Worm (Caenorhabditis elegans) whole organism, late embryonic: ENCODE measurements around the gene sftb-6.

ENCODE experiments used
- C38D4.7 ChIP-seq: fragments of 200-800 bp; sonication (Bioruptor generic); optimal IDR thresholded peaks from 2 replicates; lab custom pipeline; 2018; ENCODE audit warnings: mild to moderate bottlenecking, missing genetic modification characterization, moderate library complexity, missing compliant biosample characterization
- F13H6.1 ChIP-seq: sonication (generic microtip); optimal IDR thresholded peaks from 2 replicates; lab custom pipeline; 2016; ENCODE audit warnings: missing genetic modification characterization, missing compliant biosample characterization
- elt-4 ChIP-seq: sonication (generic microtip); optimal IDR thresholded peaks from 2 replicates; lab custom pipeline; 2016; ENCODE audit warnings: missing genetic modification characterization, missing compliant biosample characterization
- fkh-10 ChIP-seq: fragments of 150-350 bp; optimal IDR thresholded peaks from 2 replicates; lab custom pipeline; 2014; ENCODE audit warnings: missing biosample characterization, missing genetic modification reagents, missing genetic modification characterization
- fkh-6 ChIP-seq: sonication (generic microtip); optimal IDR thresholded peaks from 2 replicates; lab custom pipeline; 2016; ENCODE audit warnings: missing genetic modification characterization, missing compliant biosample characterization
- hlh-30 ChIP-seq: sonication (generic microtip); optimal IDR thresholded peaks from 2 replicates; lab custom pipeline; 2017; ENCODE audit warnings: antibody characterized with exemption, missing genetic modification characterization, missing compliant biosample characterization; ENCODE audit not compliant: insufficient read depth
- nhr-11 ChIP-seq: fragments of 150-350 bp; optimal IDR thresholded peaks from 2 replicates; lab custom pipeline; 2014; ENCODE audit warnings: missing biosample characterization, missing genetic modification characterization
- pqm-1 ChIP-seq: sonication (generic microtip); optimal IDR thresholded peaks from 2 replicates; lab custom pipeline; 2016; ENCODE audit warnings: missing genetic modification characterization, missing compliant biosample characterization
- tbx-7 ChIP-seq: sonication (generic microtip); optimal IDR thresholded peaks from 2 replicates; lab custom pipeline; 2016; ENCODE audit warnings: missing genotype, missing genetic modification characterization, missing compliant biosample characterization

DNA sequence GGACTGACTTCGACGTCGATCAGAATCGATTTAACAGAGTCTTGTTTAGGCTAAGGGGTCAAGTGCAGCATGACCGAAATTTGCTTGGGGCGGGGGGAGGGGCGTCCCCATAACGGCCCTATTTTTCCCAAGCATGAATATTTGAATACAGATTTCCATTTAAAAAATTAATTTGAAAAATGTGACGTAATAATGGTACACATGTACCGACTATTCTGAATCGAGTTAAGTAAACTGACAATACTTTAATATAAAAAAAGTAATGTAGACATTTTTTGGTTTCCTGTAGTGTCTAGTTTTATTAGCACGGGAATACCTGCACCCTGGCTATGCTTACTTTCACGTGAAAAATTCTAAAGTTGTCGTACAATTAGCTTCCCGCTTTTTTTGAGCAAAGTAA lies 11.4 kb upstream of the sftb-6 start:
- TF ChIP-seq fkh-10 (no peak), elt-4 (tag; lab: Kevin White, UChicago) (no peak), tbx-7 (tag; lab: Kevin White, UChicago) (no peak), pqm-1 (tag; lab: Kevin White, UChicago) (no peak), nhr-11 (no peak), hlh-30 (tag; lab: Kevin White, UChicago) (no peak), fkh-6 (tag; lab: Kevin White, UChicago) (no peak), C38D4.7 (no peak), F13H6.1 (tag; lab: Kevin White, UChicago) (no peak)
